Fruit fly (Drosophila melanogaster): ENCODE results near the gene CG11630.

Gene CG11630

dm6 chr2L:21756696-21757095 is 27.2 kb downstream of the CG11630 start (continued):
- no peak for TF ChIP-seq CG8281 (tag; optimal IDR thresholded peaks at IDR 0.05)
- TF ChIP-seq lola (GFP tag; optimal IDR thresholded peaks at IDR 0.05): no peak
- TF ChIP-seq zen (tag; optimal IDR thresholded peaks at IDR 0.05): no peak
- no peak for TF ChIP-seq mam (GFP tag; optimal IDR thresholded peaks at IDR 0.05)
- TF ChIP-seq CG1529 (GFP tag; optimal IDR thresholded peaks at IDR 0.05): no peak
- no peak for TF ChIP-seq CG12236 (GFP tag; optimal IDR thresholded peaks at IDR 0.05)
- no peak for TF ChIP-seq da (GFP tag; optimal IDR thresholded peaks at IDR 0.05)
- no peak for TF ChIP-seq CG2202 (tag; optimal IDR thresholded peaks at IDR 0.05)
- TF ChIP-seq CG4328 (GFP tag; optimal IDR thresholded peaks at IDR 0.05): no peak
- TF ChIP-seq sd (tag; optimal IDR thresholded peaks at IDR 0.05): peak; percentile 79
- TF ChIP-seq sc (optimal IDR thresholded peaks at IDR 0.05): no peak
- no peak for TF ChIP-seq sc (GFP tag; optimal IDR thresholded peaks at IDR 0.05)
- no peak for TF ChIP-seq CG14441 (GFP tag; IDR thresholded peaks at IDR 0.05)
- no peak for TF ChIP-seq caup (GFP tag; optimal IDR thresholded peaks at IDR 0.05; ENCODE audit: severe bottlenecking)
- 0 out of 4 replicates have a peak, but pooled peaks have one; percentile 6 for TF ChIP-seq chinmo (GFP tag; IDR thresholded peaks at IDR 0.05; ENCODE audit: partially characterized antibody)
- TF ChIP-seq jigr1 (GFP tag; IDR thresholded peaks at IDR 0.05): no peak
- TF ChIP-seq CG12219 (GFP tag; optimal IDR thresholded peaks at IDR 0.05): no peak
- TF ChIP-seq CG8944 (GFP tag; optimal IDR thresholded peaks at IDR 0.05): no peak
- no peak for TF ChIP-seq al (GFP tag; IDR thresholded peaks at IDR 0.05)
- no peak for TF ChIP-seq Side (GFP tag; optimal IDR thresholded peaks at IDR 0.05)
- TF ChIP-seq CHES-1-like (GFP tag; optimal IDR thresholded peaks at IDR 0.05): no peak
- TF ChIP-seq CG17829 (tag; optimal IDR thresholded peaks at IDR 0.05): no peak
- no peak for TF ChIP-seq br (optimal IDR thresholded peaks at IDR 0.05)
- TF ChIP-seq Bgb (GFP tag; IDR thresholded peaks at IDR 0.05; ENCODE audit: partially characterized antibody): no peak
- peak; percentile 11 for TF ChIP-seq CG11504 (tag; optimal IDR thresholded peaks at IDR 0.05)
- no peak for TF ChIP-seq so (GFP tag; IDR thresholded peaks at IDR 0.05)
- TF ChIP-seq CG5953 (GFP tag; IDR thresholded peaks at IDR 0.05): no peak
- no peak for TF ChIP-seq CG6854 (GFP tag; optimal IDR thresholded peaks at IDR 0.05)
- no peak for TF ChIP-seq jumu (GFP tag; optimal IDR thresholded peaks at IDR 0.05)
- TF ChIP-seq CG11560 (tag; IDR thresholded peaks at IDR 0.05): no peak
- no peak for TF ChIP-seq tx (GFP tag; optimal IDR thresholded peaks at IDR 0.05)
- no peak for TF ChIP-seq Ada2b (GFP tag; IDR thresholded peaks at IDR 0.05)
- no peak for TF ChIP-seq CG10654 (GFP tag; optimal IDR thresholded peaks at IDR 0.05)
- TF ChIP-seq CG31365 (tag; optimal IDR thresholded peaks at IDR 0.05): no peak
- TF ChIP-seq disco-r (GFP tag; optimal IDR thresholded peaks at IDR 0.05): no peak
- TF ChIP-seq dimm (GFP tag; IDR thresholded peaks at IDR 0.05): no peak
- no peak for TF ChIP-seq CG17359 (tag; optimal IDR thresholded peaks at IDR 0.05)
- no peak for TF ChIP-seq CG4820 (GFP tag; optimal IDR thresholded peaks at IDR 0.05)
- no peak for TF ChIP-seq ham (GFP tag; IDR thresholded peaks at IDR 0.05)
- TF ChIP-seq CG10979 (tag; optimal IDR thresholded peaks at IDR 0.05): peak; percentile 7
- TF ChIP-seq Xbp1 (GFP tag; optimal IDR thresholded peaks at IDR 0.05): no peak
- no peak for TF ChIP-seq her (GFP tag; optimal IDR thresholded peaks at IDR 0.05)
- no peak for TF ChIP-seq CG7928 (GFP tag; optimal IDR thresholded peaks at IDR 0.05)
- no peak for TF ChIP-seq CG17612 (GFP tag; IDR thresholded peaks at IDR 0.05)

- TF ChIP-seq CG2199 (GFP tag; IDR thresholded peaks at IDR 0.05): peak; percentile 99
- no peak for TF ChIP-seq ssp (GFP tag; IDR thresholded peaks at IDR 0.05)
Measured at dm6 chr2L:21755310-21755709, 28.6 kb downstream of the CG11630 start.

Measured in whole organism, embryonic.